Worm (Caenorhabditis elegans): ENCODE measurements around the gene D2024.18.

The D2024.18 gene

DNA sequence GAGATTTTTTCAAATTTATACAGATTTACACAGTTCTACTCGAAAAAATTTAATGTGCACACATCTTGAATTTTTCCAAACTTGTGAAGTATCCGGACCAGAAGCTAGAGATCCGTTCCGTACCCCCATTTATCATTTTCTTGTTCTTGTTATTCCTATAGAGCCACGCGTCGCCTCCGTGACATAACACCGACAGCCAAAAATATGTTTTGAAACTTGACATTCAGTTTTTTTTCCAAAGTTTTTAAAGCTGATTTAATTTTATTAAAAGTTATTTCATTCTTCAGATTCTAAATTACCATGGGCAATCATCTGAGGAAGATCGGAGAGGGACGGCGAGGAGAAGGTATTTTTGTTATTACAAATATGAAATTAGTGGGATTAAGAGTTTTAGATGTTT, at the start of gene D2024.18:
Gene D2024.18 (plus strand): TSS at position 301 of the 400 bp plus-strand sequence.
- no peak for TF ChIP-seq dao-5 (tag; optimal IDR thresholded peaks at IDR 0.05)
- TF ChIP-seq him-1 (tag; optimal IDR thresholded peaks at IDR 0.05) = no peak
- no peak for TF ChIP-seq W03F9.2 (tag; optimal IDR thresholded peaks at IDR 0.05)

DNA sequence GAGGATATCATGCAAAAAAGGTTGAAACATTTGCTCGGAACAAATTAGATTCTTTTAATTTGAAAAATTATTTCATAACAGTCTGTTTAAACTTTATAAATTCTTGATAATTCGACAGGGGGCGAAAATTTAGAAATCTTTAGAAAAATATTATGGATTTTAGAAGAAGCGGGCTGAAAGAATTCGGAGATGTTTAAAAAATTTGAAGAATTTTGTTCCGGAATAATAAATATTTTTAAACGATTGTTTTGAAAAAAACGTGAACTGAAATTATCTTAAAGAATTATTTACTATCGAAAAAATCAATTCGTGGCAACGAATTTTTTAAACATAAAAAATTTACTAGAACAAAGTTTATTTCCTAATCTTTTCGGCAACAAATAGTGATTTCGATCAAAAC, 46.6 kb upstream of the D2024.18 start, which contains the start of gene R13A1.3:
Gene R13A1.3 (plus strand): TSS at position 301 of the 400 bp plus-strand sequence.
- no peak for TF ChIP-seq dao-5 (tag; optimal IDR thresholded peaks at IDR 0.05)
- TF ChIP-seq him-1 (tag; optimal IDR thresholded peaks at IDR 0.05) = no peak
- TF ChIP-seq W03F9.2 (tag; optimal IDR thresholded peaks at IDR 0.05) = no peak

- TF ChIP-seq him-1 (tag; optimal IDR thresholded peaks at IDR 0.05) (no peak), W03F9.2 (tag; optimal IDR thresholded peaks at IDR 0.05) (no peak), dao-5 (tag; optimal IDR thresholded peaks at IDR 0.05) (no peak)
Observed at ce11 chrIV:7205969-7206368, 44.3 kb upstream of the D2024.18 start, which contains the start of gene kcc-1. Gene kcc-1 (plus strand): TSS chrIV:7206269.

DNA sequence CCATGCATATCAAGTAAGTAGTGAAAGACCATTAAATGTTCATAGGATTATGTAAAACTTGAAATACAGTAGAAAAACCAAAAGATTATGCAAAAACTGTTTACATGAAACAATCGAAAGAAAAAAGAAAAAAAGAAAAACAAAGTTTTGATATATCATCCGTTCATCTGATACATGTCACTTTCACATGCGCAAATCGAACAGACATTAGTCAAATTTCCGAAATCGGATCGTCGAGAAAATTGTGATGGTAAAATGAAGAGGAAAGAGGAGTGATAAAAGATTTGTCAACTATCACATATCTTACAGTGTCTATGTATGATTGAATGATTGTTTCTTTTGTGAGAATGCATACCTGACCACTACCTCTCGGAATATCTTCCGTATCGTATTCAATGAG, 41.3 kb upstream of the D2024.18 start:
- TF ChIP-seq dao-5 (tag; optimal IDR thresholded peaks at IDR 0.05) (no peak), him-1 (tag; optimal IDR thresholded peaks at IDR 0.05) (no peak)

DNA sequence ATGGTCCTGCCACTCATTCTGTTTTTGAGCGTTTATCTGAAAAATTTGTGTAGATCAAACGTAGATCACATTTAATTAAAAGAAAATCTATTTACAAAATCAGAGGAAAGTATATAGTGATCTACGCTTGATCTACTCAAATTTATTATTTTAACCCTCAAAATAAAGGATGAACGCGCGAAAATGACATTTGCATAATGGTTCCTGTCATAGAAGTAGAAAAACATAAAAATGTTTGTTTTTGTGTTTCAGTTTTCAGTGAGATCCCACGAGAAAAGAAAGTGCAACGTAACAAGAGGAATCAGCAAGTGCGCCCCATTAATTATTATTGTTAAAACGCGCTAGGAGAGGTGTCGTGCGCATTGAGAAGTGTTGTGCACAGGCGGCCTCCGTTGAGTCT, 38.9 kb upstream of the D2024.18 start:
- no peak for TF ChIP-seq dao-5 (tag; optimal IDR thresholded peaks at IDR 0.05)
- TF ChIP-seq him-1 (tag; optimal IDR thresholded peaks at IDR 0.05) = no peak
- TF ChIP-seq W03F9.2 (tag; optimal IDR thresholded peaks at IDR 0.05) = no peak

DNA sequence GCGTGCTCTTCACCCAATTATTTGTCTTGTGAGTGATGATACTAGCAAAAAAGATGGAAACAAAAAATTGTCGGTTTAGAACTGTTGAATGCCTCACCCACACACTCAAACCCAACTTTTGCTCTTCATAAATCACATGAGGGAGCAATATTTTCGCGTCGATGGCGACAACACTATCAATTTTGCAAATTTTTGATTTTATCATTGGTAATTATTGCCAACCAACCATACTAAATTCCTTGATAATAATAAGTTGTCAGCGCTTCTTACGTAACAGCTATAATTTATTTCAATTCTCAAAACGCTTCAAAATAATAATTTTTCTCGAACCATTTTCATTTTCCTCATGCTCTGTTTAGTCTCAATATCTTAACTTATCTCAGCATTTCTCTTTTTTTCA, 37.5 kb upstream of the D2024.18 start:
- TF ChIP-seq W03F9.2 (tag; optimal IDR thresholded peaks at IDR 0.05) = no peak
- no peak for TF ChIP-seq dao-5 (tag; optimal IDR thresholded peaks at IDR 0.05)
- no peak for TF ChIP-seq him-1 (tag; optimal IDR thresholded peaks at IDR 0.05)

- TF ChIP-seq him-1 (tag; optimal IDR thresholded peaks at IDR 0.05) = no peak
- no peak for TF ChIP-seq W03F9.2 (tag; optimal IDR thresholded peaks at IDR 0.05)
- TF ChIP-seq dao-5 (tag; optimal IDR thresholded peaks at IDR 0.05) = no peak
Observed at ce11 chrIV:7216210-7216609, 34.0 kb upstream of the D2024.18 start.

DNA sequence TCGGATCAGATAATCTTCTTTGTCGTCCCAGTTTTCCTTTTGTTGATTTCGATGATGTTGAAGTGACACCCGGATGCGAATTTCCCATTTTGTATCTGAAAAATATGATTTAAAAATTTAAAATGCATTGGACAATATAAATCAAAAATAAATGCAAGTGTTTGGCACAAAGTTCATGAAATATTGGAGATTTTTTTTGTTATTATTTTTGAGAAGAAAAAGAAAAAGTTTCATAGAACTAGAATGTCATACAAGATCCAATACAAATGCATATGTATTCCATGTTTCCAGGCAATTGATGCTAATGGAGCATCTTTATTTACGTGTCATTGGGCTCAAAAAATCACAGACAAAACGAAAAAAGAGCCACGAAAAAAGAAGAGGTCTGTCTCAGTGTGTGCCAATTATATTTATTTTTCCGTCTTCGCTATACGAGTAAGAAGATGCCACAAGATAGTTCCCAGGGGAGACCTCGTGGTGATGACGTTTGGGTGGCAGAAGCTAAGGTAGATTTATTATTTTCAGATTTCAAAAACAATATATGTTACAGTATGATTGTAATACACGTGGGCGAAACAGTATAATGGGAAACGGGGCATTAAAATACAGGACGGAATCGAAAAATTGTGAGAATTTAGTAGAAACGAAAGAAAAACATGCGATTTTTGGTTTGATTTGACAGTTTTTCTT, 30.7 kb upstream of the D2024.18 start, which contains the start of the genes glb-23 and R13A1.1:
Gene glb-23 (minus strand): TSS at position 101 of the 690 bp plus-strand sequence.
Gene R13A1.1 (plus strand): TSS at position 640 of the 690 bp plus-strand sequence.
- no peak for TF ChIP-seq him-1 (tag; optimal IDR thresholded peaks at IDR 0.05)
- TF ChIP-seq W03F9.2 (tag; optimal IDR thresholded peaks at IDR 0.05) = no peak
- TF ChIP-seq dao-5 (tag; optimal IDR thresholded peaks at IDR 0.05) = no peak

ce11 chrIV:7222088-7222487, 28.2 kb upstream of the D2024.18 start:
- TF ChIP-seq W03F9.2 (tag; optimal IDR thresholded peaks at IDR 0.05) = no peak
- TF ChIP-seq him-1 (tag; optimal IDR thresholded peaks at IDR 0.05) = no peak
- TF ChIP-seq dao-5 (tag; optimal IDR thresholded peaks at IDR 0.05) = no peak

DNA sequence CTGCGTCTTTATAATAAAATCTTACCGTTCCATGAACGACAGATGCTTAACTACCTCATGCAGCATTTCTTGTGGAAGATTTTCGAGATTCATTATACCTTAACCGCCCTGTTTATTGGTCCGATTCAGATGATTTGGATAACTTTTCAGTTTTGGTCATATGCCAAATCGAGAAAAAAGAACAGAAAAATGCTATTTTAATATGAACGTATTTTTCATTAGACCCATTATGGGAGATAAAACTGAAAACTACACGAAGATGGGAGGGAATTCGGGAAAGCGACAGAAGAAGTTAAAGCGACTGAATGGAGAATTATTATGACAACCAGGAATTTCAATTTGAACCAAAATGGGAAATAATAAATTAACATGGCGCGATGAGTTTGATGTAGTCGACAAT, 23.2 kb upstream of the D2024.18 start, which contains the start of gene R13A1.10:
Gene R13A1.10 (minus strand): TSS at position 101 of the 400 bp plus-strand sequence.
- TF ChIP-seq dao-5 (tag; optimal IDR thresholded peaks at IDR 0.05) (no peak), W03F9.2 (tag; optimal IDR thresholded peaks at IDR 0.05) (no peak), him-1 (tag; optimal IDR thresholded peaks at IDR 0.05) (no peak)

DNA sequence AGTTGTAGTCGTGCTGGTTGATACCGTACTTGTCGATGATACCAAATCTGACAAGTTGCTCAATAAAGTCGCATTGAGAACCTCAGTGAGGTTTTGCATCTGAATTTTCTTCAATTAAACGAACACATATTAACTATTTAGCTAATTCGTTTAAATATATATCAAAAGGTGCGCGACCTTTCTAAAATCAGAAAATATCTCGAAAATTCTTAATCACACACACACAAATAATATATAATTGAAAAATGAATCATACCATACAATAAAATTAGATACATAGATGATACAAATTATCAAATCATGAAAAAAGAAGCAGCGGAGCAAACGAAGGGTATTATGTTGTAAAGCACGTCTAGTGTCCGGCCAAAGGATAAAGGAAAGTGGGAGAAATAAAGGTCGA, 22.1 kb upstream of the D2024.18 start, which contains the start of gene D2024.5:
Gene D2024.5 (minus strand): TSS at position 101 of the 400 bp plus-strand sequence.
- no peak for TF ChIP-seq dao-5 (tag; optimal IDR thresholded peaks at IDR 0.05)
- TF ChIP-seq W03F9.2 (tag; optimal IDR thresholded peaks at IDR 0.05) = no peak
- no peak for TF ChIP-seq him-1 (tag; optimal IDR thresholded peaks at IDR 0.05)

ce11 chrIV:7230198-7230597, 20.1 kb upstream of the D2024.18 start, which contains the start of gene cap-1:
Gene cap-1 (minus strand): TSS chrIV:7230223.
- TF ChIP-seq him-1 (tag; optimal IDR thresholded peaks at IDR 0.05) (no peak), dao-5 (tag; optimal IDR thresholded peaks at IDR 0.05) (no peak), W03F9.2 (tag; optimal IDR thresholded peaks at IDR 0.05) (peak; percentile 91)

DNA sequence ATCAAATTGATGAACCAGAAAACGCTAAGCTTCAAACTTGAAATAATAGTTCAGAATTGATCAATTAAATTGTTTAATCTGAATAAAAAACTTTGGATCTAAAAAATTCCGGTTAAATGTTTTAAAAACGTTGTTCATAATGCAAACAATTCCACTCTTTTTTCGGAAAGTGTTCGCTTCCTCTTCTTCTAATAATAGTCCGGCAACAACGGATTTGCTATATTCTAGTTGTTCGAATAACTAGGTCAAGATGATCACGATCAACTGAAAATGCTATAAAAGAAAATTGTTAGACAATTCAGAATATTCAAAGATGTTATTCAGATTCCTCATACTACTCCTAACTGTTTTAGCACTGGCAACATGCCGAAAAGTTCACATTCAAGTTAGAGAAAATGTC, 19.3 kb upstream of the D2024.18 start, which contains the start of gene D2024.4:
Gene D2024.4 (plus strand): TSS at position 301 of the 400 bp plus-strand sequence.
- TF ChIP-seq W03F9.2 (tag; optimal IDR thresholded peaks at IDR 0.05) (no peak), dao-5 (tag; optimal IDR thresholded peaks at IDR 0.05) (no peak), him-1 (tag; optimal IDR thresholded peaks at IDR 0.05) (no peak)

- no peak for TF ChIP-seq W03F9.2 (tag; optimal IDR thresholded peaks at IDR 0.05)
- no peak for TF ChIP-seq him-1 (tag; optimal IDR thresholded peaks at IDR 0.05)
- no peak for TF ChIP-seq dao-5 (tag; optimal IDR thresholded peaks at IDR 0.05)
Observed at ce11 chrIV:7233566-7234014, 16.7 kb upstream of the D2024.18 start.

Data from whole organism, L4/young adult.